Worm (Caenorhabditis elegans) whole organism, midembryonic: Measurements from ENCODE around the gene C03G6.6.

Experiments
- T22C8.4 ChIP-seq: fragments of 200-800 bp; sonication (Bioruptor generic); IDR thresholded peaks from 2 replicates; pipeline ENCODE4 v1.3.6; 2022; ENCODE audit warnings: missing genetic modification characterization, missing compliant biosample characterization
- cog-1 ChIP-seq: sonication (generic microtip); optimal IDR thresholded peaks from 2 replicates; lab custom pipeline; 2016; ENCODE audit warnings: missing genetic modification characterization, missing compliant biosample characterization
- flt-1 ChIP-seq: fragments of 200-800 bp; sonication (Bioruptor generic); IDR thresholded peaks from 2 replicates; pipeline ENCODE4 v1.3.6; 2022; ENCODE audit warnings: missing genetic modification characterization, missing compliant biosample characterization
- klf-2 ChIP-seq: fragments of 200-800 bp; sonication (Bioruptor generic); conservative IDR thresholded peaks from 2 replicates; pipeline ENCODE4 v1.3.6; 2022; ENCODE audit warnings: missing genetic modification reagents, missing genetic modification characterization, missing compliant biosample characterization
- med-1 ChIP-seq: sonication (generic microtip); optimal IDR thresholded peaks from 2 replicates; lab custom pipeline; 2017; ENCODE audit warnings: missing genetic modification characterization, mild to moderate bottlenecking, missing compliant biosample characterization, antibody characterized with exemption, missing genetic modification reagents; ENCODE audit not compliant: insufficient read depth
- ref-1 ChIP-seq: fragments of 200-800 bp; sonication (Bioruptor generic); conservative IDR thresholded peaks from 2 replicates; pipeline ENCODE4 v1.3.6; 2022; ENCODE audit warnings: missing genetic modification reagents, missing genetic modification characterization, missing compliant biosample characterization
- tab-1 ChIP-seq: fragments of 200-800 bp; sonication (Bioruptor generic); IDR thresholded peaks from 2 replicates; pipeline ENCODE4 v1.3.6; 2022; ENCODE audit warnings: missing genetic modification characterization, missing compliant biosample characterization
- ztf-23 ChIP-seq: fragments of 200-800 bp; sonication (Bioruptor generic); IDR thresholded peaks from 2 replicates; pipeline ENCODE4 v1.3.6; 2022; ENCODE audit warnings: missing genetic modification reagents, missing genetic modification characterization, missing compliant biosample characterization
- ztf-29 ChIP-seq: fragments of 200-800 bp; sonication (Bioruptor generic); IDR thresholded peaks from 2 replicates; pipeline ENCODE4 v1.3.6; 2022; ENCODE audit warnings: missing genetic modification reagents, missing genetic modification characterization, missing compliant biosample characterization

Gene C03G6.6

DNA sequence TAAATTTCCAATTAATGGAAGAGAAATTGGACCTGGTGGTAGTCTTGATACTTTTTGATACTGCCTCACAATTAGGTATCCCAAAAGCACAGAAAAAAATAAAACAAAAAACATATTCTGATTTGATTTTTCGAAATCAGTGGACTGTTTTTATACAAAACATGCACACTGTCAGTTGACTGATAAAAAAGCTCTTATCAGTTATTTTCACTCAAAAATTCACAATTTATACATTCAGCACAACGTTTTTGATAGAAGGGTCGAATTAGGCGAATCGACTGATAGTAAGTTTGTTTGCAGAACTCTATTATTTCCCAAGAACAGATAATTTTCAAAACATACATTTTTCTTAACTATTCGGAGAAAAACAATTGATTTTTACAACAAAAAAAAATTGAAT lies 6.8 kb downstream of the C03G6.6 start, which contains the start of gene cyp-35A2:
TSS of gene cyp-35A2 (minus strand) at position 124 of the 400 bp plus-strand sequence.
- TF ChIP-seq cog-1 (tag; lab: Kevin White, UChicago), result no peak
- TF ChIP-seq ztf-29 (GFP tag; lab: Robert Waterston, UW), result no peak
- TF ChIP-seq tab-1 (GFP tag; lab: Robert Waterston, UW), result no peak
- TF ChIP-seq ref-1 (GFP tag; lab: Robert Waterston, UW), result no peak
- no peak for TF ChIP-seq med-1 (GFP tag; lab: Kevin White, UChicago)
- no peak for TF ChIP-seq klf-2 (GFP tag; lab: Robert Waterston, UW)
- no peak for TF ChIP-seq T22C8.4 (GFP tag; lab: Robert Waterston, UW)
- TF ChIP-seq ztf-23 (GFP tag; lab: Robert Waterston, UW), result no peak
- TF ChIP-seq flt-1, result no peak

ce11 chrV:7364951-7365350 lies 7.7 kb downstream of the C03G6.6 start, which contains the start of gene exc-13:
Gene exc-13 (plus strand): TSS chrV:7365251.
- TF ChIP-seq cog-1 (tag; lab: Kevin White, UChicago) (no peak), ztf-29 (GFP tag; lab: Robert Waterston, UW) (no peak), med-1 (GFP tag; lab: Kevin White, UChicago) (no peak), T22C8.4 (GFP tag; lab: Robert Waterston, UW) (no peak), ref-1 (GFP tag; lab: Robert Waterston, UW) (no peak), flt-1 (no peak), ztf-23 (GFP tag; lab: Robert Waterston, UW) (no peak), klf-2 (GFP tag; lab: Robert Waterston, UW) (no peak), tab-1 (GFP tag; lab: Robert Waterston, UW) (no peak)

DNA sequence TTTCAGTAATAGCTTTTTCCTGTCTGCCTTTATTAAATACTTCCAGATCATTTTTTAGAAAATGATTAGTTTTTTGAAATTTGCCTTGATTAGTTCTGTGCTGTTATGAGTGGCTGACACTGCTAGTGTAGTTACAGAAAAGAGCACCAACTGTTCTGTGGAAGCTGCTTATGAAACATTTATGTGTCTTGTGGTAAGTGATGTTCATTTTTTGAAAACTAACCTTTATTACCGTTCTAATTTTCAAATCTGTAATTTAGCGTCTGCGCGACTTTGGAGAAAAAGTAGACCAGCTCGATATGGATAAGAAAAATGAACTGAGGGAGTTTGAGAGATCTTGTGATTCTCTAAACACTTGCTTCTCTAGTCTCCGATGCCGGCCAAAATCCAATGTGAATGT lies 12.3 kb downstream of the C03G6.6 start, which contains the start of gene srj-14:
TSS of gene srj-14 (plus strand) at position 131 of the 400 bp plus-strand sequence.
- TF ChIP-seq ztf-23 (GFP tag; lab: Robert Waterston, UW) (no peak), flt-1 (no peak), ref-1 (GFP tag; lab: Robert Waterston, UW) (no peak), cog-1 (tag; lab: Kevin White, UChicago) (no peak), klf-2 (GFP tag; lab: Robert Waterston, UW) (no peak), ztf-29 (GFP tag; lab: Robert Waterston, UW) (no peak), med-1 (GFP tag; lab: Kevin White, UChicago) (no peak), tab-1 (GFP tag; lab: Robert Waterston, UW) (no peak), T22C8.4 (GFP tag; lab: Robert Waterston, UW) (no peak)

ce11 chrV:7374090-7374489 lies 16.9 kb downstream of the C03G6.6 start, which contains the start of gene srx-56:
Gene srx-56 (plus strand): TSS chrV:7374390.
- TF ChIP-seq cog-1 (tag; lab: Kevin White, UChicago) (no peak), ztf-23 (GFP tag; lab: Robert Waterston, UW) (no peak), klf-2 (GFP tag; lab: Robert Waterston, UW) (no peak), T22C8.4 (GFP tag; lab: Robert Waterston, UW) (no peak), tab-1 (GFP tag; lab: Robert Waterston, UW) (no peak), ztf-29 (GFP tag; lab: Robert Waterston, UW) (no peak), ref-1 (GFP tag; lab: Robert Waterston, UW) (no peak), flt-1 (no peak), med-1 (GFP tag; lab: Kevin White, UChicago) (no peak)

- no peak for TF ChIP-seq tab-1 (GFP tag; lab: Robert Waterston, UW)
- no peak for TF ChIP-seq med-1 (GFP tag; lab: Kevin White, UChicago)
- TF ChIP-seq cog-1 (tag; lab: Kevin White, UChicago), result no peak
- TF ChIP-seq flt-1, result no peak
- no peak for TF ChIP-seq ref-1 (GFP tag; lab: Robert Waterston, UW)
- no peak for TF ChIP-seq T22C8.4 (GFP tag; lab: Robert Waterston, UW)
- TF ChIP-seq ztf-29 (GFP tag; lab: Robert Waterston, UW), result no peak
- TF ChIP-seq klf-2 (GFP tag; lab: Robert Waterston, UW), result no peak
- no peak for TF ChIP-seq ztf-23 (GFP tag; lab: Robert Waterston, UW)
Observed at ce11 chrV:7379384-7379783, 22.2 kb downstream of the C03G6.6 start, which contains the start of gene srsx-24. Gene srsx-24 (minus strand): TSS chrV:7379484.

DNA sequence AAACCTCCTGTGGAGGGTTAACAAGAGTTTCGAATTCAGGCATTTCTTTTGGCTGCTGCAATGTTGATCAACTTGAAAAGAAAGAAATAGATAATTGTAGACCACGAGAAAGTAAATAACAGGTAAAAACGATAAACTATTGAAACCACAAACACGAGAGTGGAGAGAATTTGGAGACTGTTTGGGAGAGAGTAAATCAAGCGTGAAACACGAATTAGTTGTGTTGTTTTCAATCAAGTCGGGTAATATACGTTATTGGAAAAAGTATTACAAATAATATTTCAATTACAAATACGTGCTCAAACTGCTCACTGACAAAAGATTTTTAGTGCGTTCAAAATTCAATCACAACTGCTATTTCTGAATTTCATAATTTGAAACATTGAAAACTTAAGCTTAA lies 23.8 kb downstream of the C03G6.6 start, which contains the start of gene C03G6.17:
TSS of gene C03G6.17 (minus strand) at position 101 of the 400 bp plus-strand sequence.
- TF ChIP-seq tab-1 (GFP tag; lab: Robert Waterston, UW), result no peak
- no peak for TF ChIP-seq cog-1 (tag; lab: Kevin White, UChicago)
- TF ChIP-seq ref-1 (GFP tag; lab: Robert Waterston, UW), result no peak
- TF ChIP-seq med-1 (GFP tag; lab: Kevin White, UChicago), result no peak
- TF ChIP-seq ztf-23 (GFP tag; lab: Robert Waterston, UW), result no peak
- TF ChIP-seq flt-1, result no peak
- TF ChIP-seq klf-2 (GFP tag; lab: Robert Waterston, UW), result no peak
- no peak for TF ChIP-seq ztf-29 (GFP tag; lab: Robert Waterston, UW)
- TF ChIP-seq T22C8.4 (GFP tag; lab: Robert Waterston, UW), result no peak

DNA sequence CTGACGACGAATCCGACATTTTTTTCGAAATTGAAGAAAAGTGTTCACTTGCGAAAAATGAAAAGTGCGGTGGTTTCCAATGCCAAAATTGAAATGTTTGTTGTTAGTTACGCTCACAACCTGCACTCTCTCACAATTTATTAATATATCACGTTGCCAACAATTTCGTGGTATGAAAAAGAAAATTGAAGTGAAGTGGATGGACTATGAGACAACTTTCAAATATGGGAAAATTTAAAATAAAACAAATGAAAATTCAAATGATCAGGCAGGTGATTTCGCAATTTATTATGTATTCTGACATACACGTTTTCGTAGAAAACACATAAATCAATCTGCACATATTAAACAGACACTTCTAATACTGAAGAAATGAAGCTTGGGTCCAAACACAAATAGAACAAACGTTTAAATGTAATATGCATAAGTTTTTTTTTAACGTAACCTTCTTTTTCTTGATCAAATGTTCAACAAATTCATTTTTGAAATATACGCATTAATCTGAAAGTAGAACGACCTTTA lies 28.9 kb downstream of the C03G6.6 start, which contains the start of gene srp-6:
TSS of gene srp-6 (minus strand) at position 51 of the 522 bp plus-strand sequence.
- TF ChIP-seq flt-1 (no peak), T22C8.4 (GFP tag; lab: Robert Waterston, UW) (no peak), med-1 (GFP tag; lab: Kevin White, UChicago) (no peak), ztf-29 (GFP tag; lab: Robert Waterston, UW) (no peak), ref-1 (GFP tag; lab: Robert Waterston, UW) (no peak), klf-2 (GFP tag; lab: Robert Waterston, UW) (no peak), tab-1 (GFP tag; lab: Robert Waterston, UW) (no peak), ztf-23 (GFP tag; lab: Robert Waterston, UW) (no peak), cog-1 (tag; lab: Kevin White, UChicago) (no peak)

- TF ChIP-seq med-1 (GFP tag; lab: Kevin White, UChicago) (no peak), klf-2 (GFP tag; lab: Robert Waterston, UW) (no peak), flt-1 (no peak), ztf-23 (GFP tag; lab: Robert Waterston, UW) (no peak), ref-1 (GFP tag; lab: Robert Waterston, UW) (no peak), ztf-29 (GFP tag; lab: Robert Waterston, UW) (no peak), tab-1 (GFP tag; lab: Robert Waterston, UW) (no peak), T22C8.4 (GFP tag; lab: Robert Waterston, UW) (no peak), cog-1 (tag; lab: Kevin White, UChicago) (no peak)
Observed at ce11 chrV:7387755-7388154, 30.5 kb downstream of the C03G6.6 start, which contains the start of gene C02H6.3. Gene C02H6.3 (minus strand): TSS chrV:7387855.
